Worm (Caenorhabditis elegans) whole organism, L2 larva: ENCODE data around the gene nol-56.

ENCODE experiments used
- C34F6.9 ChIP-seq: fragments of 150-350 bp; optimal IDR thresholded peaks from 2 replicates; lab custom pipeline; 2014; ENCODE audit warnings: missing biosample characterization, missing genetic modification characterization
- Y55F3AM.14 ChIP-seq: fragments of 200-800 bp; sonication (Bioruptor generic); optimal IDR thresholded peaks from 2 replicates; lab custom pipeline; 2018; ENCODE audit warnings: mild to moderate bottlenecking, missing genetic modification characterization, missing compliant biosample characterization
- ZK546.5 ChIP-seq: sonication (generic microtip); optimal IDR thresholded peaks from 2 replicates; lab custom pipeline; 2017; ENCODE audit warnings: missing biosample characterization, missing genetic modification characterization
- blmp-1 ChIP-seq: sonication (generic microtip); optimal IDR thresholded peaks from 2 replicates; lab custom pipeline; 2017; ENCODE audit warnings: missing genetic modification characterization, mild to moderate bottlenecking, missing compliant biosample characterization, antibody characterized with exemption, moderate library complexity; ENCODE audit not compliant: insufficient read depth
- ceh-82 ChIP-seq: fragments of 150-350 bp; optimal IDR thresholded peaks from 2 replicates; lab custom pipeline; 2014; ENCODE audit warnings: missing biosample characterization, missing genetic modification characterization
- crh-2 ChIP-seq: sonication (generic microtip); optimal IDR thresholded peaks from 2 replicates; lab custom pipeline; 2017; ENCODE audit warnings: missing biosample characterization, missing genetic modification characterization
- dmd-4 ChIP-seq: sonication (generic microtip); optimal IDR thresholded peaks from 2 replicates; lab custom pipeline; 2017; ENCODE audit warnings: missing biosample characterization, missing genetic modification characterization
- egl-27 ChIP-seq: sonication (generic microtip); optimal IDR thresholded peaks from 3 replicates; lab custom pipeline; 2017; ENCODE audit warnings: missing biosample characterization, missing genetic modification reagents, missing genetic modification characterization
- fos-1 ChIP-seq: fragments of 150-350 bp; optimal IDR thresholded peaks from 2 replicates; lab custom pipeline; 2014; ENCODE audit warnings: missing biosample characterization, missing genetic modification characterization
- gmeb-1 ChIP-seq: fragments of 150-350 bp; optimal IDR thresholded peaks from 2 replicates; lab custom pipeline; 2014; ENCODE audit warnings: missing biosample characterization, missing genetic modification characterization
- lin-11 ChIP-seq: fragments of 150-350 bp; sonication (generic microtip); optimal IDR thresholded peaks from 2 replicates; lab custom pipeline; 2014; ENCODE audit warnings: missing biosample characterization, missing genetic modification characterization, inconsistent platforms, mixed read lengths
- lin-13 ChIP-seq: fragments of 150-350 bp; optimal IDR thresholded peaks from 2 replicates; lab custom pipeline; 2014; ENCODE audit warnings: missing biosample characterization, missing genetic modification reagents, missing genetic modification characterization
- lin-39 ChIP-seq: fragments of 150-350 bp; optimal IDR thresholded peaks from 2 replicates; lab custom pipeline; 2014; ENCODE audit warnings: missing biosample characterization, missing genetic modification reagents, missing genetic modification characterization
- lsy-2 ChIP-seq, 2 experiments: fragments of 150-350 bp in 1 of 2; sonication (generic microtip) in 1 of 2; optimal IDR thresholded peaks; 2 replicates each; lab custom pipeline; 2014 to 2017; ENCODE audit warnings: missing biosample characterization in 2 of 2, missing genetic modification characterization in 2 of 2
- mab-5 ChIP-seq: fragments of 150-350 bp; optimal IDR thresholded peaks from 2 replicates; lab custom pipeline; 2014; ENCODE audit warnings: missing biosample characterization, missing genetic modification characterization
- mbf-1 ChIP-seq: sonication (generic microtip); optimal IDR thresholded peaks from 2 replicates; lab custom pipeline; 2017; ENCODE audit warnings: missing biosample characterization, missing genetic modification characterization
- mdl-1 ChIP-seq, 2 experiments: fragments of 150-350 bp in 1 of 2; sonication (generic microtip) in 1 of 2; optimal IDR thresholded peaks; 2 replicates each; lab custom pipeline; 2017; ENCODE audit warnings: missing biosample characterization in 2 of 2, missing genetic modification characterization in 2 of 2
- nhr-10 ChIP-seq: sonication (generic microtip); optimal IDR thresholded peaks from 2 replicates; lab custom pipeline; 2017; ENCODE audit warnings: missing biosample characterization, missing genetic modification characterization
- nhr-129 ChIP-seq: fragments of 150-350 bp; optimal IDR thresholded peaks from 2 replicates; lab custom pipeline; 2014; ENCODE audit warnings: missing biosample characterization, missing genetic modification characterization
- nhr-21 ChIP-seq: fragments of 150-350 bp; optimal IDR thresholded peaks from 2 replicates; lab custom pipeline; 2014; ENCODE audit warnings: missing biosample characterization, missing genetic modification characterization
- nhr-23 ChIP-seq: fragments of 150-350 bp; optimal IDR thresholded peaks from 2 replicates; lab custom pipeline; 2014; ENCODE audit warnings: missing biosample characterization, missing genetic modification reagents, missing genetic modification characterization
- nhr-237 ChIP-seq: fragments of 150-350 bp; optimal IDR thresholded peaks from 2 replicates; lab custom pipeline; 2014; ENCODE audit warnings: missing biosample characterization, missing genetic modification characterization
- nhr-25 ChIP-seq: fragments of 150-350 bp; sonication (generic microtip); optimal IDR thresholded peaks from 3 replicates; lab custom pipeline; 2014; ENCODE audit warnings: missing biosample characterization, missing genetic modification characterization
- nhr-77 ChIP-seq: fragments of 150-350 bp; optimal IDR thresholded peaks from 2 replicates; lab custom pipeline; 2014; ENCODE audit warnings: missing biosample characterization, missing genetic modification characterization
- peb-1 ChIP-seq: fragments of 150-350 bp; optimal IDR thresholded peaks from 2 replicates; lab custom pipeline; 2014; ENCODE audit warnings: missing biosample characterization, missing genetic modification characterization
- skn-1 ChIP-seq: sonication (generic microtip); optimal IDR thresholded peaks from 2 replicates; lab custom pipeline; 2017; ENCODE audit warnings: missing biosample characterization, missing genetic modification characterization
- sma-3 ChIP-seq: sonication (generic microtip); optimal IDR thresholded peaks from 2 replicates; lab custom pipeline; 2016; ENCODE audit warnings: missing genetic modification reagents, missing genetic modification characterization, missing compliant biosample characterization
- sma-9 ChIP-seq, 2 experiments: fragments of 150-350 bp in 1 of 2; sonication (generic microtip) in 1 of 2; optimal IDR thresholded peaks; 2 replicates each; lab custom pipeline; 2014 to 2016; ENCODE audit warnings: missing genetic modification characterization in 2 of 2, mild to moderate bottlenecking in 1 of 2, missing biosample characterization in 1 of 2, missing compliant biosample characterization in 1 of 2, missing genetic modification reagents in 1 of 2, moderate library complexity in 1 of 2
- snpc-4 ChIP-seq: fragments of 150-350 bp; optimal IDR thresholded peaks from 2 replicates; lab custom pipeline; 2014; ENCODE audit warnings: missing biosample characterization, missing genetic modification characterization
- unc-55 ChIP-seq: fragments of 150-350 bp; sonication (generic microtip); optimal IDR thresholded peaks from 3 replicates; lab custom pipeline; 2014; ENCODE audit warnings: missing biosample characterization, missing genetic modification reagents, missing genetic modification characterization
- ztf-11 ChIP-seq: sonication (generic microtip); optimal IDR thresholded peaks from 2 replicates; lab custom pipeline; 2017; ENCODE audit warnings: missing biosample characterization, missing genetic modification characterization
- ztf-4 ChIP-seq: fragments of 150-350 bp; optimal IDR thresholded peaks from 2 replicates; lab custom pipeline; 2014; ENCODE audit warnings: missing biosample characterization, missing genetic modification characterization

The nol-56 gene

DNA sequence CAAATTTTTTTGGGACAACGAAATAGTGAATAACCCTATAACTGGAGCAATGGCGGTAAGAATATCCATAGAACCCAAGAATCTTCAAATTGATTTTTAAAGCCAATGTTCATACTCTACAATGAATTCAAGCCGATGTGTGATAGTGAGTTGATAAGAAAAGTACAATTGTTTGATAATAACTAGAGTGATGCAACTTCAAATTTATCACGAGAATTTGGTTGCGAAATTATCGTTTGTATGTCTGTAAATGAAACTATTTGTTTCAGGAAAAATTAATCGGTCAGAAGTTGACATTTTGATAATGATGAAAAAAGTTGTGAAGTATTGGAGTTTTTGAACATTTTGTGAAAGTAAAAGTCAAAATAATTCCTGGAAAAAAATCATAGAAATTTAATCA, 46.5 kb upstream of the nol-56 start:
- TF ChIP-seq ztf-4 (tag; lab: Kevin White, UChicago) (no peak), crh-2 (tag; lab: Kevin White, UChicago) (peak; percentile 37), sma-9 (GFP tag; optimal IDR thresholded peaks at IDR 0.05; lab: Kevin White, UChicago) (peak; percentile 76), sma-9 (tag; optimal IDR thresholded peaks at IDR 0.05; lab: Kevin White, UChicago) (no peak), fos-1 (tag; lab: Kevin White, UChicago) (peak; percentile 93), gmeb-1 (tag; lab: Kevin White, UChicago) (peak; percentile 24), Y55F3AM.14 (GFP tag; lab: Kevin White, UChicago) (no peak), nhr-21 (tag; lab: Kevin White, UChicago) (no peak), nhr-129 (tag; lab: Kevin White, UChicago) (peak; percentile 80), unc-55 (GFP tag; lab: Kevin White, UChicago) (no peak), nhr-23 (tag; lab: Kevin White, UChicago) (no peak)

DNA sequence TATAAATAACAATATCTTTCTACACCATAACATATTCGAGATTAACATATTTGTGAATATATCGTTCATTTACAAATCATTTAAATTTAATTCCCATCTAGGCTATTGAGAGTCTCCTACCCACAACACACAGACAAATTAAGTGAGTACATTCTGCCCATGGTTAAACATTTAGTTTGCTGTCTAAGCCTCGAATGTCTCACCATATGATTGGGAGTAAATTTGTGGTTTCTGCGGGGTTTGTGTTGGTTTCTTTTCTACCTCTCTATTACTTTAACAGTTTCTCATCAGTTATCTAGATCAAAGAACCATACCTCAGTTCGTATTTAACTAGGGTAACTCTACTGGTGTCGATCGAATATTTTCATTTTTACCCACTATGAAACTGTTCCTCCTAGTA, 45.7 kb upstream of the nol-56 start, which contains the start of gene ugt-2:
TSS of gene ugt-2 (plus strand) at position 371 of the 400 bp plus-strand sequence.
- no peak for TF ChIP-seq lsy-2 (tag; optimal IDR thresholded peaks at IDR 0.05; lab: Kevin White, UChicago)
- TF ChIP-seq lin-13 (GFP tag; lab: Kevin White, UChicago): no peak
- TF ChIP-seq fos-1 (tag; lab: Kevin White, UChicago): peak; percentile 41
- TF ChIP-seq nhr-129 (tag; lab: Kevin White, UChicago): peak; percentile 29
- peak; percentile 14 for TF ChIP-seq crh-2 (tag; lab: Kevin White, UChicago)
- TF ChIP-seq ceh-82 (tag; lab: Kevin White, UChicago): no peak
- no peak for TF ChIP-seq nhr-77 (tag; lab: Kevin White, UChicago)
- TF ChIP-seq peb-1 (tag; lab: Kevin White, UChicago): no peak
- TF ChIP-seq mbf-1 (tag; lab: Kevin White, UChicago): no peak
- TF ChIP-seq sma-9 (GFP tag; optimal IDR thresholded peaks at IDR 0.05; lab: Kevin White, UChicago): peak; percentile 53
- TF ChIP-seq sma-9 (tag; optimal IDR thresholded peaks at IDR 0.05; lab: Kevin White, UChicago): no peak
- no peak for TF ChIP-seq egl-27 (tag; lab: Kevin White, UChicago)
- TF ChIP-seq lin-11 (tag; lab: Kevin White, UChicago): no peak

DNA sequence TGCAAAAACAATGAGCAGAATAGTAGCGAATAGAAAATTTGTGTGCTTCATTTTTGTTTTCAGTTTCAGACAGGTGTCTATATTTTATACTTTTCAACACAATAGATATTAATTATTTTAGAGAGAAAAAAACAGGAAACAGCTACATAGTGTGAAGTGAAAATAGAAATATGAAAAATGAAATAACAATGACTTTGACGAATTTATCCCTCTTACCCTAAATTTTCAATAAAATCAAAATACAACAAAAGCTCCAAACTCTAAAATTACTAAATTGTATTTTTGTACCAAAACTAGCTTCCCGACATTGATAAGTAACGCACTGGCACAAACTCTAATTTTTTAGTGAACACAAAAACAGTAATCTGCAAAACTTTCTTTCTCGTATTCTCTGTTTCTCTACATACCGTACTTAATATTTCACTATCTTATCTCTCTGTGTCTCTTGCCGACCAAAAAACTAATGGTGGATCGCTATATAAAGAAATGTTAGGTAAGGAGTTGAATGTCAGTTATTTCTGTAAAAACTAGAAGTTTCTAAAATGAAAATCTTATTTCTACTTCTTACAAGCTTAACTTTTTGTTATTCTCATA, 42.5 kb upstream of the nol-56 start, which contains the start of the genes col-151 and ugt-1:
TSS of gene col-151 (minus strand) at position 51 of the 594 bp plus-strand sequence.
TSS of gene ugt-1 (plus strand) at position 491 of the 594 bp plus-strand sequence.
- no peak for TF ChIP-seq mab-5 (tag; lab: Kevin White, UChicago)
- TF ChIP-seq fos-1 (tag; lab: Kevin White, UChicago): peak; percentile 25

DNA sequence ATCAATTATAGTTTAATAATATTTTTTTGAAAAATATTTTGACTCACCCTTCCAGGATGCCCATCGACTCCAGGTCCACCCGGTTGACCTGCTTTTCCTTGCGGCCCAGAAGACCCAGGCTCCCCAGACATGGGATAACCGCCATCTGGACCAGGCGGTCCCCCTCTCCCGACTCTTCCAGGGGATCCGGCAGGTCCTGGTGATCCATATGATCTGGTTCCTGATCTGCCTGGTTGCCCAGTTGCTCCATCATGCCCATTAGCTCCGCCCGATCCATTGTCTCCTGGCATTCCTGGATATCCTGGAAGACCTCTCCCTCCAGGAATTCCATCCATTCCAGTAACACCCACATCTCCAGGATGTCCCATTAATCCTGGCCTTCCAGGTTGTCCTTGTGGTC, 40.9 kb upstream of the nol-56 start:
- no peak for TF ChIP-seq egl-27 (tag; lab: Kevin White, UChicago)
- TF ChIP-seq lin-11 (tag; lab: Kevin White, UChicago): no peak
- TF ChIP-seq Y55F3AM.14 (GFP tag; lab: Kevin White, UChicago): peak; percentile 74
- TF ChIP-seq mbf-1 (tag; lab: Kevin White, UChicago): no peak
- TF ChIP-seq, all 48 proteins: peak for 1

DNA sequence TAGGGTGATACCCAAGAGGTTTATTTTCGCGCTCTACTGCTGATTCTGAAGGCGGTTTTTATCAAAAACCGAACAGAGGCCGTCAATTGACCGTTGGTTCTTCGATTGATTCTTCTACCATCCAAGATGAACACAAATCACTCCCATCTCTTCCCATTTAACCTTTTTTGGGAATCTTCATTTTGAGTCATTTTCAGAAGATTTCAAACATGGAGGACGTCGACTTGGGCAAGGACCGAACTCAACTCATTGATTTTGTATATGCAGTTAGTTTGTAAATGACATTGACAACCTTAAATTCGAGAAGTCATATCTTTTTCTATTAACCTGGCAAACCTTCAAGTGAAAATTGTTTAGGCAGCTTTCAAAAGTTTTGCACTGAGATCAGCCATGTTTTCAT, 35.5 kb upstream of the nol-56 start, which contains the start of gene AC3.5:
TSS of gene AC3.5 (plus strand) at position 210 of the 400 bp plus-strand sequence.
- TF ChIP-seq Y55F3AM.14 (GFP tag; lab: Kevin White, UChicago): no peak
- no peak for TF ChIP-seq nhr-10 (tag; lab: Kevin White, UChicago)
- peak; percentile 8 for TF ChIP-seq fos-1 (tag; lab: Kevin White, UChicago)
- TF ChIP-seq nhr-21 (tag; lab: Kevin White, UChicago): peak; percentile 13
- no peak for TF ChIP-seq sma-3 (GFP tag; lab: Kevin White, UChicago)
- TF ChIP-seq mab-5 (tag; lab: Kevin White, UChicago): no peak
- TF ChIP-seq mbf-1 (tag; lab: Kevin White, UChicago): no peak
- TF ChIP-seq gmeb-1 (tag; lab: Kevin White, UChicago): no peak
- no peak for TF ChIP-seq skn-1 (tag; lab: Kevin White, UChicago)

DNA sequence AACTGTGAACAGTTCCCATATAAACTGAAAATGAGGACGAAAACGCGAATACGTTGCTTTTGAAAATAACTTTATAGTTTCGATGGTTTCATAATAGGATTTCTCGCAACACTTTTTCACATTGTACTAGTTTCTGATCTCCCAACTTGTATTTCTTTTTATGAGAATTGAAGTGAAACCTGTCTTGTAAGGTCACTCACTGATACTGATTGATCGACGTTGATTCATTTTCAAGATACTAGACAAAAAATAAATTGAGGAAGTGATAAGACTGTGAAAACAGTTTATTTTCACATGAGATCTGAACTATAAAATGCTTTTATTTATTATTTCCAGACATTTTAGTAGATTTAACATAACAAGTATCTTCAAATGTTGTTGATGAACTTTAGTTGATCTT, 34.6 kb upstream of the nol-56 start:
- TF ChIP-seq ztf-11 (no peak), peb-1 (tag; lab: Kevin White, UChicago) (no peak), gmeb-1 (tag; lab: Kevin White, UChicago) (no peak), dmd-4 (tag; lab: Kevin White, UChicago) (no peak), snpc-4 (tag; lab: Kevin White, UChicago) (no peak), nhr-237 (tag; lab: Kevin White, UChicago) (no peak), mdl-1 (tag; optimal IDR thresholded peaks at IDR 0.05; lab: Kevin White, UChicago) (no peak), ZK546.5 (no peak), sma-9 (GFP tag; optimal IDR thresholded peaks at IDR 0.05; lab: Kevin White, UChicago) (no peak), sma-9 (tag; optimal IDR thresholded peaks at IDR 0.05; lab: Kevin White, UChicago) (no peak), C34F6.9 (no peak), blmp-1 (tag; lab: Kevin White, UChicago) (no peak), lin-39 (tag; lab: Kevin White, UChicago) (no peak), nhr-25 (tag; lab: Kevin White, UChicago) (no peak)
- TF ChIP-seq, all 48 proteins: peak for 0
